Fruit fly (Drosophila melanogaster) whole organism: ENCODE data around the gene Sfp24C1.

ENCODE experiments used
- CG8478 ChIP-seq: fragments of >200 bp; optimal IDR thresholded peaks from 2 replicates; lab custom pipeline; 2018; ENCODE audit warnings: inconsistent platforms
- Dll ChIP-seq: fragments of >200 bp; optimal IDR thresholded peaks from 2 replicates; lab custom pipeline; 2017
- pan ChIP-seq: fragments of >200 bp; optimal IDR thresholded peaks from 2 replicates; lab custom pipeline; 2017
- psq ChIP-seq: fragments of >200 bp; optimal IDR thresholded peaks from 2 replicates; lab custom pipeline; 2017
- usp ChIP-seq: fragments of >200 bp; optimal IDR thresholded peaks from 2 replicates; lab custom pipeline; 2017; ENCODE audit warnings: missing biosample characterization, missing genetic modification characterization, mixed read lengths

- TF ChIP-seq CG8478: no peak
- TF ChIP-seq psq (lab: Kevin White, UChicago): no peak
- TF ChIP-seq pan (lab: Kevin White, UChicago): no peak
- TF ChIP-seq Dll: no peak
- TF ChIP-seq usp (GFP tag; lab: Kevin White, UChicago): no peak
These were observed at the start of gene Sfp24C1 for dm6 chr2L:3700374-3700773.
